Worm (Caenorhabditis elegans): ENCODE results near the gene C54D10.5.

The C54D10.5 gene

DNA sequence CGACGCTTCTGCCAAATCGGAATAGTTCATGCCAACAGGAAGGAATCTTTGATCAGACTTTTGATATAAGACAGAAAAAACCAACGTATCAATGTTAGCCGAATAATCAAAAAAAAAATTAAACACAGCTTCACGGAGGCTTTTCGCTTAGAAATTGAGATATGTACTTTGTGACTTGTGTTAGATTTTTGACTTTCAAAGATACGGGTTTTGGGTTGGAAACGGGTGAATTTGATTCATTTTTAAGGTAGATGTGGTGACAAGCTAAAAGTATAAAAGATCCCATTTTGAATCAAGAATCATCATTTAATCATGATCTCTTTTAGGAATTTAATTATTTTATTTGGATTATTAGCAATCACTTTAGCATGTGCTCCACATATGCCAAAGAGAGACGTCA is 26.8 kb upstream of the C54D10.5 start, which contains the start of gene K01D12.8:
K01D12.8 (plus strand) TSS at position 301 of the 400 bp plus-strand sequence.
- TF ChIP-seq ceh-63 (GFP tag; optimal IDR thresholded peaks at IDR 0.05) (no peak), nhr-19 (GFP tag; conservative IDR thresholded peaks at IDR 0.05) (no peak), elt-3 (tag; optimal IDR thresholded peaks at IDR 0.05) (no peak), nhr-28 (tag; optimal IDR thresholded peaks at IDR 0.05) (no peak), nhr-84 (tag; optimal IDR thresholded peaks at IDR 0.05) (no peak), ceh-88 (GFP tag; IDR thresholded peaks at IDR 0.05) (no peak), sptf-1 (tag; optimal IDR thresholded peaks at IDR 0.05) (no peak), lsy-2 (tag; optimal IDR thresholded peaks at IDR 0.05) (no peak), skn-1 (tag; optimal IDR thresholded peaks at IDR 0.05) (no peak), zag-1 (tag; optimal IDR thresholded peaks at IDR 0.05) (no peak), ces-1 (GFP tag; optimal IDR thresholded peaks at IDR 0.05) (no peak), hpl-2 (GFP tag; optimal IDR thresholded peaks at IDR 0.05) (no peak), F16B12.6 (tag; optimal IDR thresholded peaks at IDR 0.05) (no peak)

DNA sequence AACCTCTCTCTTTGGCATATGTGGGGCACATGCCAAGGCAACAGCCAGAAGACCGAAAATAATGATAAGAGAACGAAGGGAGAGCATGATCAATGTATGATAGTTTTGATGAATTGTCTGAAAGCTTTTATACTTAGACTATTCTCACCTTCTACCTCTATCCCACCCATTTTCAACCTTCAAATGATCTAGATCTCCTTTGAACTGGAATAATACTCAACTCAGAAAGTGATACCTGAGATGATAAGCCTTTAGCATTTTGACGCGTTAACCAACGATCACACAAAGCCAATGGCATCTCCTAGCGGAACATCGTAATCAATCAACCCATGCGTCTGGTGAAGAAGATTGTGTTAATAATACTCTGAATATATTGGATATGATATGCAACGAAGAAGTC is 24.6 kb upstream of the C54D10.5 start, which contains the start of gene K01D12.9:
K01D12.9 (minus strand) TSS at position 101 of the 400 bp plus-strand sequence.
- TF ChIP-seq nhr-90 (tag; optimal IDR thresholded peaks at IDR 0.05; ENCODE audit: poor library complexity) (no peak), ceh-88 (GFP tag; IDR thresholded peaks at IDR 0.05) (no peak), lin-39 (tag; optimal IDR thresholded peaks at IDR 0.05) (no peak), C16A3.4 (tag; optimal IDR thresholded peaks at IDR 0.05) (no peak), nhr-47 (tag; optimal IDR thresholded peaks at IDR 0.05) (no peak), dpl-1 (GFP tag; optimal IDR thresholded peaks at IDR 0.05) (no peak), lin-35 (GFP tag; optimal IDR thresholded peaks at IDR 0.05) (no peak), C04F5.9 (tag; optimal IDR thresholded peaks at IDR 0.05) (no peak), efl-1 (optimal IDR thresholded peaks at IDR 0.05) (no peak), efl-1 (GFP tag; optimal IDR thresholded peaks at IDR 0.05 in 1 of 2) (no peak), skn-1 (tag; optimal IDR thresholded peaks at IDR 0.05) (no peak), ztf-11 (tag; optimal IDR thresholded peaks at IDR 0.05) (no peak), dsc-1 (tag; optimal IDR thresholded peaks at IDR 0.05) (no peak), ceh-8 (GFP tag; optimal IDR thresholded peaks at IDR 0.05) (no peak), unc-30 (tag; optimal IDR thresholded peaks at IDR 0.05) (no peak), lir-3 (tag; optimal IDR thresholded peaks at IDR 0.05; ENCODE audit: poor library complexity) (no peak), xbp-1 (tag; optimal IDR thresholded peaks at IDR 0.05) (no peak), unc-98 (GFP tag; IDR thresholded peaks at IDR 0.05) (no peak), hpl-2 (GFP tag; optimal IDR thresholded peaks at IDR 0.05) (no peak)

DNA sequence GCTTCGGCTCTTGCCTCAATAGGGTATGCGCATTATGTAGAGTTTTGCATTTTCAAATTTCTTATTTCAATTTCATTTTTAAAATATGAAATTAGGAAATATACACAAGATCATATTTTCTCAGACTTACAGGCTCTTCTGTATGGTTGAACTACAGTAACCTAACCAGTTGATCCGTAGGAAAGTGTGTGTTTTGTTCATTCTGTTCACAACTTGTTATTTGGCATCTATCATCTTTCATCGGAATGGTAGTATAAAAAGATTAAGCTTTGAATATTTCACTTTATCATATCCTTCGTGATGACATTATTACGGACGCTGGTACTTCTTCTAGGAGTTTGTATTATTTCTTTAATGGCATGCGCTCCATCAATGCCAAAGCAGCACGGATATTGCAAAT is 23.2 kb upstream of the C54D10.5 start, which contains the start of gene K01D12.10:
K01D12.10 (plus strand) TSS at position 301 of the 400 bp plus-strand sequence.
- TF ChIP-seq nhr-11 (tag; optimal IDR thresholded peaks at IDR 0.05), result no peak
- no peak for TF ChIP-seq nhr-77 (tag; optimal IDR thresholded peaks at IDR 0.05)
- no peak for TF ChIP-seq rnt-1 (tag; optimal IDR thresholded peaks at IDR 0.05)
- TF ChIP-seq lin-35 (GFP tag; optimal IDR thresholded peaks at IDR 0.05), result no peak
- TF ChIP-seq nhr-12 (tag; optimal IDR thresholded peaks at IDR 0.05), result no peak

DNA sequence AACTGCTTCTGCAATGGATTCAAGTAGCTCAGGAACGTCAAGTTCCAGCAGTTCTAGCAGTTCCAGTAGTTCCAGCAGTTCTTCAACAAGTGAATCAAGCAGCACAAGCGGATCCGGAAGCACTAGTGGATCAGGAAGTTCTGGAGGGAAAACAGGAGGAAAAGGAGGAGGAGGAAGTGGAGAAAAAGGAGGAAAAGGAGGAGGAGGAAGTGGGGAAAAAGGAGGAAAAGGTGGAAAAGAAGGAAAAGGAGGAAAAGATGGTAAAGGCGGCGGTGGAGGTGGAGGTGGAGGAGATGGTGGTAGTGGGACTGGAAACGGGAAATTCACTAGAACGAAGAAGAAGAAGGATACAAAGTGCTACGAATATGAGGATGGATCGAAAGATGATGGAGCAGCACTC is 22.6 kb upstream of the C54D10.5 start:
- no peak for TF ChIP-seq grh-1 (GFP tag; IDR thresholded peaks at IDR 0.05)
- no peak for TF ChIP-seq vab-15 (tag; optimal IDR thresholded peaks at IDR 0.05)
- no peak for TF ChIP-seq nhr-90 (tag; optimal IDR thresholded peaks at IDR 0.05; ENCODE audit: poor library complexity)
- no peak for TF ChIP-seq lsy-2 (tag; optimal IDR thresholded peaks at IDR 0.05)
- no peak for TF ChIP-seq mdl-1 (tag; optimal IDR thresholded peaks at IDR 0.05)
- no peak for TF ChIP-seq Y116A8C.19 (tag; optimal IDR thresholded peaks at IDR 0.05; ENCODE audit: borderline replicate concordance)
- TF ChIP-seq lir-3 (tag; optimal IDR thresholded peaks at IDR 0.05; ENCODE audit: poor library complexity), result no peak
- TF ChIP-seq ama-1 (optimal IDR thresholded peaks at IDR 0.05), result no peak
- no peak for TF ChIP-seq nhr-12 (tag; optimal IDR thresholded peaks at IDR 0.05)
- TF ChIP-seq nhr-84 (tag; optimal IDR thresholded peaks at IDR 0.05), result no peak
- no peak for TF ChIP-seq dsc-1 (tag; optimal IDR thresholded peaks at IDR 0.05)
- TF ChIP-seq pqm-1 (tag; optimal IDR thresholded peaks at IDR 0.05), result no peak
- TF ChIP-seq ztf-4 (tag; optimal IDR thresholded peaks at IDR 0.05), result no peak
- TF ChIP-seq lin-13 (GFP tag; optimal IDR thresholded peaks at IDR 0.05), result no peak
- no peak for TF ChIP-seq snpc-4 (tag; optimal IDR thresholded peaks at IDR 0.05)
- no peak for TF ChIP-seq lin-15B (tag; optimal IDR thresholded peaks at IDR 0.05)
- TF ChIP-seq rnt-1 (tag; optimal IDR thresholded peaks at IDR 0.05), result no peak
- TF ChIP-seq xbp-1 (tag; optimal IDR thresholded peaks at IDR 0.05), result no peak

Measured in whole organism, L1 larva.